Worm (Caenorhabditis elegans): Measurements from ENCODE around the gene nbet-1.
"Not testable (repeated sequence)": the region's sequence is repeated elsewhere in the genome, so short reads cannot be mapped to it uniquely, and the experiment has no call there.

- TF ChIP-seq nhr-76 (tag; optimal IDR thresholded peaks at IDR 0.05); sptf-1 (tag; optimal IDR thresholded peaks at IDR 0.05); ces-1 (GFP tag; optimal IDR thresholded peaks at IDR 0.05); nhr-237 (tag; optimal IDR thresholded peaks at IDR 0.05); nhr-28 (tag; optimal IDR thresholded peaks at IDR 0.05); blmp-1 (tag; optimal IDR thresholded peaks at IDR 0.05); ztf-11 (tag; optimal IDR thresholded peaks at IDR 0.05); hlh-1 (tag; optimal IDR thresholded peaks at IDR 0.05); flh-1 (GFP tag; optimal IDR thresholded peaks at IDR 0.05): not testable (repeated sequence)
Measured at ce11 chrIV:5258385-5258784, 49.1 kb downstream of the nbet-1 start, which contains the start of gene ttbk-2.1.
